Worm (Caenorhabditis elegans): ENCODE results near the gene Y49E10.29.
A peak's percentile ranks its signal among the peaks of the same experiment; 100 is the strongest.

- TF ChIP-seq nhr-12 (tag; optimal IDR thresholded peaks at IDR 0.05) (no peak), unc-62 (GFP tag; optimal IDR thresholded peaks at IDR 0.05) (no peak), nhr-11 (tag; optimal IDR thresholded peaks at IDR 0.05) (no peak), lin-11 (tag; optimal IDR thresholded peaks at IDR 0.05) (no peak), C34F6.9 (tag; optimal IDR thresholded peaks at IDR 0.05) (peak; percentile 70), mab-5 (tag; optimal IDR thresholded peaks at IDR 0.05) (no peak)
Measured at ce11 chrIII:12456801-12457647, 11.9 kb upstream of the Y49E10.29 start, which contains the start of the genes scav-3 and Y49E10.21.
